Worm (Caenorhabditis elegans) whole organism, young adult: ENCODE measurements around the gene F36H5.12.

Experiments used
- C06A6.2 ChIP-seq: fragments of 200-800 bp; sonication (Bioruptor generic); conservative IDR thresholded peaks from 2 replicates; pipeline ENCODE4 v1.3.6; 2022; ENCODE audit warnings: missing genetic modification characterization, missing compliant biosample characterization
- attf-3 ChIP-seq: fragments of 200-800 bp; sonication (Bioruptor generic); conservative IDR thresholded peaks from 2 replicates; pipeline ENCODE4 v1.3.6; 2022; ENCODE audit warnings: missing genetic modification reagents, missing genetic modification characterization, missing compliant biosample characterization
- ets-4 ChIP-seq: fragments of 200-800 bp; sonication (Bioruptor generic); optimal IDR thresholded peaks from 2 replicates; lab custom pipeline; 2018; ENCODE audit warnings: mild to moderate bottlenecking, missing genetic modification characterization, missing compliant biosample characterization
- nfya-1 ChIP-seq: sonication (generic microtip); optimal IDR thresholded peaks from 2 replicates; lab custom pipeline; 2017; ENCODE audit warnings: antibody characterized with exemption, missing compliant biosample characterization, missing genetic modification characterization, borderline replicate concordance; ENCODE audit not compliant: insufficient read depth
- nhr-90 ChIP-seq: sonication (generic microtip); optimal IDR thresholded peaks from 2 replicates; lab custom pipeline; 2016; ENCODE audit warnings: missing genotype, mild to moderate bottlenecking, missing genetic modification characterization, missing compliant biosample characterization

DNA sequence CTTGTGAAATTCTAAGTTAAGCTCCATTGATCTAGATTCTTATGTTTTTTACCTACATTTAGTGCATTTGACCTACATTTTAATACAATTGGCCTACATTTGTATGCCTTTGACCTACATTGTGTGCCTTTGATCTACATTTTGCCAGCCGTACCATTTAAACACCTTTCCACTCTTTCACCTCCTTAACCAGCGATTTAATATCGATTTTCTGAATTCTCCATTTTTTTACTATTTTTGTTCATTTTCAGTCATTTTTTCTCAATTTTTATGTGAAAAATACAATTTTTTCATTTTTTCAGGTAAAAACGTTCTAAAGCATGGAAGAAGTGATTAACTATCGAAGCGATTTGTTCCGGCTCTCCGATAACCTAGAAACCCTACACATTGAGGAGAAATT, 29.7 kb upstream of the F36H5.12 start, which contains the start of gene btb-7:
- TF ChIP-seq C06A6.2 (GFP tag; lab: Robert Waterston, UW) (no peak), ets-4 (GFP tag; lab: Kevin White, UChicago) (no peak), attf-3 (GFP tag; lab: Robert Waterston, UW) (no peak), nfya-1 (tag; lab: Kevin White, UChicago) (no peak), nhr-90 (tag; lab: Kevin White, UChicago) (no peak)
